Fruit fly (Drosophila melanogaster) whole organism, wandering third instar larva: ENCODE results near the gene tsg.

Experiments used
- GATAd ChIP-seq: sonication (Bioruptor generic); optimal IDR thresholded peaks from 2 replicates; lab custom pipeline; 2016; ENCODE audit warnings: missing biosample characterization, missing genetic modification characterization
- Hr78 ChIP-seq: fragments of >200 bp; optimal IDR thresholded peaks from 2 replicates; lab custom pipeline; 2017; ENCODE audit warnings: missing biosample characterization, missing genetic modification characterization
- Jra ChIP-seq: sonication (Bioruptor generic); optimal IDR thresholded peaks from 2 replicates; lab custom pipeline; 2016; ENCODE audit warnings: missing biosample characterization, missing genetic modification characterization
- Myc ChIP-seq: fragments of >200 bp; optimal IDR thresholded peaks from 2 replicates; lab custom pipeline; 2017
- dmrt93B ChIP-seq: fragments of 200-800 bp; sonication (Bioruptor generic); optimal IDR thresholded peaks from 2 replicates; lab custom pipeline; 2018; ENCODE audit warnings: missing biosample characterization, mild to moderate bottlenecking, missing genetic modification characterization
- foxo ChIP-seq, 2 experiments: fragments of 200-800 bp; sonication (Bioruptor generic); optimal IDR thresholded peaks; 2 replicates in 1 of 2; 3 replicates in 1 of 2; lab custom pipeline; 2016 to 2017; ENCODE audit warnings: missing biosample characterization in 2 of 2, missing genetic modification characterization in 2 of 2
- h ChIP-seq: fragments of 200-800 bp; sonication (Bioruptor generic); optimal IDR thresholded peaks from 3 replicates; lab custom pipeline; 2016; ENCODE audit warnings: missing biosample characterization, mild to moderate bottlenecking, missing genetic modification characterization
- lola ChIP-seq: fragments of >200 bp; optimal IDR thresholded peaks from 2 replicates; lab custom pipeline; 2017; ENCODE audit warnings: missing biosample characterization, missing genetic modification characterization
- psq ChIP-seq: fragments of 200-800 bp; sonication (Bioruptor generic); optimal IDR thresholded peaks from 3 replicates; lab custom pipeline; 2017; ENCODE audit warnings: missing biosample characterization, mild to moderate bottlenecking, missing genetic modification characterization, moderate library complexity
- sage ChIP-seq: fragments of 200-800 bp; sonication (Bioruptor generic); optimal IDR thresholded peaks from 2 replicates; lab custom pipeline; 2016; ENCODE audit warnings: missing biosample characterization, mild to moderate bottlenecking, missing genetic modification characterization
- tai ChIP-seq: sonication (Bioruptor generic); optimal IDR thresholded peaks from 2 replicates; lab custom pipeline; 2016; ENCODE audit warnings: missing biosample characterization, missing genetic modification characterization
- usp ChIP-seq: fragments of >200 bp; optimal IDR thresholded peaks from 2 replicates; lab custom pipeline; 2017; ENCODE audit warnings: missing biosample characterization, missing genetic modification characterization

- TF ChIP-seq h (peak; percentile 20), usp (no peak), dmrt93B (GFP tag; lab: Kevin White, UChicago) (no peak), psq (GFP tag; lab: Kevin White, UChicago) (no peak), tai (no peak), foxo (GFP tag; optimal IDR thresholded peaks at IDR 0.05; lab: Kevin White, UChicago) (no peak), GATAd (GFP tag; lab: Kevin White, UChicago) (no peak), Myc (lab: Kevin White, UChicago) (no peak), lola (GFP tag; lab: Kevin White, UChicago) (no peak), Hr78 (no peak), Jra (GFP tag; lab: Kevin White, UChicago) (peak; percentile 9), sage (GFP tag; lab: Kevin White, UChicago) (peak; percentile 62)
Observed at dm6 chrX:12006678-12007441, 18.1 kb upstream of the tsg start, which contains the start of gene CG1806.
